Fruit fly (Drosophila melanogaster): ENCODE data around the gene cv.

The cv gene

DNA sequence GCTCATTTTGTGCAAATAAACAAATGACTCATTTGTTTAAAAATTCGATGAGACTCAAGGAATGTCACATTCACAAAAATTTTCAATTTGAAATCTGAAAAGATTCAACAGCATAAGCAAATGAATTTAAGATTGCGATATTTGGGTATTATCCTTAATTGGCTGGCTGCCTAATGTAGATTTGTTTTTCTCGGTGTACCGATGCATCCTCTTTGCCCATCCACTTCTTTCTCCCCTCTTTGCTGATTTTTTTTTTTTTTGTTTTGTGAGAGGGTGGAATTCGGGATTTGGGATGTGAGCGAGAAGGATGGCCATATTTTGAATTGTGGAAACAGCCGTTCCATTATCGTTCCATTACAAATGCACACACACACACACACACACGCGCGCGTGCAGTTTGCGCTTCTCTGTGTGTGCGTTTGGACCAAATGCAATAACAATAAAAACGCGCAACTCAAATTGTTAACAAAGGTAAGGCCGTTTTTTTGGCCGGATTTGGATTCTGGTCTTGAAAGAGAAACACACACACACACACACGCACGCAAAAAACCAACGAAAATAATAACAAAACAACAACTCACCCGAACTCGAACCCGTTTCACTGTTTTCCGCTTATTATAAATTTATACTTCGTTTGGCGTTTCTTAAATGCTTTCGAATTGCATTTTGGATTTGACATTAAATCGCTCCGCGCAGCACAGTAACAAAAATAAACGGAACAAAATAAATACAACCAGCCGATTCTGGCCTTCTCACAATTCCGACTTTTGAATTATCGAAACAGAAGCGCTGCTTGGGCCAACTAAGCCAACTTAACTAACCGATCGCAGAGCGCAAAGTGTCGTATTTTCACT is 10.5 kb upstream of the cv start (continued):
- TF ChIP-seq pfk (GFP tag; optimal IDR thresholded peaks at IDR 0.05) (peak; percentile 87), gem (tag; optimal IDR thresholded peaks at IDR 0.05) (no peak), slou (GFP tag; optimal IDR thresholded peaks at IDR 0.05) (no peak), pb (GFP tag; optimal IDR thresholded peaks at IDR 0.05) (no peak), BtbVII (GFP tag; optimal IDR thresholded peaks at IDR 0.05) (no peak), CG30403 (GFP tag; optimal IDR thresholded peaks at IDR 0.05) (peak; percentile 55), kni (GFP tag; optimal IDR thresholded peaks at IDR 0.05) (peak; percentile 44), CG15514 (GFP tag; optimal IDR thresholded peaks at IDR 0.05) (peak; percentile 6), CG6791 (GFP tag; IDR thresholded peaks at IDR 0.05; ENCODE audit: partially characterized antibody) (no peak), jigr1 (GFP tag; IDR thresholded peaks at IDR 0.05) (no peak), CG6854 (GFP tag; optimal IDR thresholded peaks at IDR 0.05) (no peak), klu (GFP tag; IDR thresholded peaks at IDR 0.05) (no peak), CG13424 (tag; optimal IDR thresholded peaks at IDR 0.05) (peak; percentile 38), ara (GFP tag; IDR thresholded peaks at IDR 0.05) (0 out of 2 replicates have a peak, but pooled peaks have one; percentile 46), Hr3 (GFP tag; optimal IDR thresholded peaks at IDR 0.05) (peak; percentile 40), Optix (GFP tag; IDR thresholded peaks at IDR 0.05) (peak; percentile 37; the same call in 1 of the 3 replicates), CG10979 (tag; optimal IDR thresholded peaks at IDR 0.05) (peak; percentile 78), dm (GFP tag; optimal IDR thresholded peaks at IDR 0.05) (no peak), CG6254 (GFP tag; optimal IDR thresholded peaks at IDR 0.05) (peak; percentile 37), Mrtf (GFP tag; IDR thresholded peaks at IDR 0.05) (no peak), CG3726 (GFP tag; IDR thresholded peaks at IDR 0.05) (0 out of 3 replicates have a peak, but pooled peaks have one; percentile 46), CG11723 (GFP tag; optimal IDR thresholded peaks at IDR 0.05) (peak; percentile 7), grn (GFP tag; optimal IDR thresholded peaks at IDR 0.05) (no peak), CG17912 (GFP tag; optimal IDR thresholded peaks at IDR 0.05) (no peak), gcm2 (GFP tag; optimal IDR thresholded peaks at IDR 0.05) (no peak), nom (GFP tag; optimal IDR thresholded peaks at IDR 0.05) (peak; percentile 6), Gug (GFP tag; IDR thresholded peaks at IDR 0.05) (peak; percentile 6; the same call in 1 of the 4 replicates), zf30C (GFP tag; optimal IDR thresholded peaks at IDR 0.05) (peak; percentile 77), lmd (GFP tag; IDR thresholded peaks at IDR 0.05) (0 out of 2 replicates have a peak, but pooled peaks have one; percentile 28), ttk (GFP tag; IDR thresholded peaks at IDR 0.05) (0 out of 2 replicates have a peak, but pooled peaks have one; percentile 40), CG10654 (GFP tag; optimal IDR thresholded peaks at IDR 0.05) (peak; percentile 33), CG10959 (GFP tag; IDR thresholded peaks at IDR 0.05) (0 out of 2 replicates have a peak, but pooled peaks have one; percentile 8), Max (GFP tag; optimal IDR thresholded peaks at IDR 0.05) (peak; percentile 8), CG1792 (GFP tag; optimal IDR thresholded peaks at IDR 0.05) (no peak), dan (GFP tag; IDR thresholded peaks at IDR 0.05) (no peak), cad (GFP tag; optimal IDR thresholded peaks at IDR 0.05) (no peak), insv (GFP tag; optimal IDR thresholded peaks at IDR 0.05) (no peak), Side (GFP tag; optimal IDR thresholded peaks at IDR 0.05) (no peak), CG4854 (GFP tag; optimal IDR thresholded peaks at IDR 0.05) (no peak), CG4730 (GFP tag; IDR thresholded peaks at IDR 0.05) (0 out of 2 replicates have a peak, but pooled peaks have one; percentile 10), CG12236 (GFP tag; optimal IDR thresholded peaks at IDR 0.05) (no peak), Blimp-1 (GFP tag; optimal IDR thresholded peaks at IDR 0.05) (peak; percentile 61), CG12769 (tag; optimal IDR thresholded peaks at IDR 0.05) (no peak), CG15696 (tag; optimal IDR thresholded peaks at IDR 0.05) (peak; percentile 41), zen (tag; optimal IDR thresholded peaks at IDR 0.05) (peak; percentile 37), Doc3 (GFP tag; IDR thresholded peaks at IDR 0.05; ENCODE audit: partially characterized antibody) (no peak), usp (GFP tag; optimal IDR thresholded peaks at IDR 0.05) (no peak), CG7556 (GFP tag; optimal IDR thresholded peaks at IDR 0.05) (no peak)
